Worm (Caenorhabditis elegans): ENCODE measurements around the gene F12D9.2.
A peak's percentile ranks its signal among the peaks of the same experiment; 100 is the strongest.

The F12D9.2 gene

DNA sequence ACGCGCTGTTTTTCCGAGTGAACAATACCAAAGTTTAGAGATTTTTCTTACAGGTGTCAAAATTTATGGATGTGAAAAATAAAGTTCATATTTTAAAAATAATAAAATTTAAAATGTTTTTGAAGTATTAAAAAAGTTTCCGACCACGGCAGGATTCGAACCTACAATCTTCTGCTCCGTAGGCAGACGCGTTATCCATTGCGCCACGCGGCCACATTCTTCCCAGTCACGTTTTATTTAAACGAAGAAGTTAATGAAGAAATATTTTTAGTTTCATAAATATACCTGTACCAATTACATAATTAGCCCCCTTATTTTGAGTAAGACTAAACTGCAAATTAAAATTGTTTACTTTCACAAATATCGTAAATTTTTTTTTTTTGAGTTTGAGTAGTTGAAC is 6.2 kb downstream of the F12D9.2 start (continued):
- TF ChIP-seq nfya-1 (tag; optimal IDR thresholded peaks at IDR 0.05; ENCODE audit: borderline replicate concordance, insufficient read depth) (no peak), lin-35 (GFP tag; optimal IDR thresholded peaks at IDR 0.05) (peak in 1 of 3 experiments; percentile 61), tbx-9 (tag; optimal IDR thresholded peaks at IDR 0.05; ENCODE audit: borderline replicate concordance) (no peak), egrh-3 (GFP tag; IDR thresholded peaks at IDR 0.05) (no peak), snpc-1.3 (tag; optimal IDR thresholded peaks at IDR 0.05; ENCODE audit: insufficient read depth) (peak; percentile 75), K11D2.4 (GFP tag; IDR thresholded peaks at IDR 0.05) (no peak), lag-1 (GFP tag; IDR thresholded peaks at IDR 0.05) (no peak), ceh-58 (GFP tag; IDR thresholded peaks at IDR 0.05) (no peak), attf-3 (GFP tag; conservative IDR thresholded peaks at IDR 0.05) (no peak), aptf-3 (GFP tag; IDR thresholded peaks at IDR 0.05) (no peak), F52B5.7 (tag; optimal IDR thresholded peaks at IDR 0.05) (no peak), attf-6 (GFP tag; IDR thresholded peaks at IDR 0.05) (no peak), hmg-1.2 (GFP tag; IDR thresholded peaks at IDR 0.05) (peak; percentile 69), F55B11.4 (tag; optimal IDR thresholded peaks at IDR 0.05; ENCODE audit: borderline replicate concordance, insufficient read depth) (no peak), madf-10 (tag; optimal IDR thresholded peaks at IDR 0.05) (peak; percentile 45), F57A8.1 (GFP tag; optimal IDR thresholded peaks at IDR 0.05) (no peak), F49E8.2 (tag; optimal IDR thresholded peaks at IDR 0.05; ENCODE audit: insufficient read depth) (no peak), Y79H2A.3 (GFP tag; conservative IDR thresholded peaks at IDR 0.05) (no peak), rcor-1 (GFP tag; IDR thresholded peaks at IDR 0.05) (peak; percentile 73), F37B4.10 (GFP tag; IDR thresholded peaks at IDR 0.05) (no peak), ekl-4 (GFP tag; IDR thresholded peaks at IDR 0.05) (no peak), hlh-26 (GFP tag; conservative IDR thresholded peaks at IDR 0.05) (no peak), let-607 (tag; optimal IDR thresholded peaks at IDR 0.05) (peak in 1 of 2 experiments; percentile 33), rpc-1 (optimal IDR thresholded peaks at IDR 0.05) (peak; percentile 92), rpc-1 (tag; optimal IDR thresholded peaks at IDR 0.05) (peak; percentile 98), him-1 (tag; optimal IDR thresholded peaks at IDR 0.05) (peak; percentile 60), akir-1 (GFP tag; optimal IDR thresholded peaks at IDR 0.05) (no peak), F10E7.11 (tag; optimal IDR thresholded peaks at IDR 0.05) (no peak), ets-4 (GFP tag; optimal IDR thresholded peaks at IDR 0.05) (no peak), egl-44 (GFP tag; IDR thresholded peaks at IDR 0.05) (peak; percentile 19; the same call in 1 of the 2 replicates), ztf-18 (tag; optimal IDR thresholded peaks at IDR 0.05) (peak; percentile 51), nhr-80 (tag; optimal IDR thresholded peaks at IDR 0.05) (peak; percentile 7), gei-17 (GFP tag; optimal IDR thresholded peaks at IDR 0.05) (no peak), bed-2 (GFP tag; IDR thresholded peaks at IDR 0.05) (no peak), T07F8.4 (tag; optimal IDR thresholded peaks at IDR 0.05) (no peak), ztf-26 (tag; optimal IDR thresholded peaks at IDR 0.05) (no peak), snpc-3.4 (tag; optimal IDR thresholded peaks at IDR 0.05) (peak; percentile 54), unc-62 (GFP tag; optimal IDR thresholded peaks at IDR 0.05) (no peak), cebp-1 (GFP tag; IDR thresholded peaks at IDR 0.05) (no peak), cebp-1 (tag; optimal IDR thresholded peaks at IDR 0.05) (peak; percentile 37), zfh-2 (GFP tag; conservative IDR thresholded peaks at IDR 0.05) (no peak), ZK185.1 (tag; optimal IDR thresholded peaks at IDR 0.05; ENCODE audit: poor library complexity, severe bottlenecking) (peak; percentile 71), unc-130 (GFP tag; optimal IDR thresholded peaks at IDR 0.05) (peak; percentile 27), B0261.1 (tag; optimal IDR thresholded peaks at IDR 0.05) (peak; percentile 86), lin-40 (tag; optimal IDR thresholded peaks at IDR 0.05) (no peak), hrde-1 (tag; optimal IDR thresholded peaks at IDR 0.05; ENCODE audit: borderline replicate concordance) (peak; percentile 43), tlf-1 (GFP tag; optimal IDR thresholded peaks at IDR 0.05) (no peak), F57C9.4 (tag; optimal IDR thresholded peaks at IDR 0.05) (no peak)
